Worm (Caenorhabditis elegans) whole organism, L1 larva: ENCODE data around the gene C25H3.17.

Source experiments
- C04F5.9 ChIP-seq: sonication (generic microtip); optimal IDR thresholded peaks from 2 replicates; lab custom pipeline; 2016; ENCODE audit warnings: missing genetic modification characterization, missing compliant biosample characterization
- C34B4.2 ChIP-seq: sonication (generic microtip); optimal IDR thresholded peaks from 2 replicates; lab custom pipeline; 2017; ENCODE audit warnings: mild to moderate bottlenecking, missing genetic modification characterization, missing compliant biosample characterization
- F16B12.6 ChIP-seq: fragments of 150-350 bp; optimal IDR thresholded peaks from 2 replicates; lab custom pipeline; 2014; ENCODE audit warnings: missing biosample characterization, missing genetic modification characterization
- alr-1 ChIP-seq: fragments of 200-800 bp; sonication (Bioruptor generic); optimal IDR thresholded peaks from 2 replicates; lab custom pipeline; 2018; ENCODE audit warnings: borderline replicate concordance, mild to moderate bottlenecking, missing genetic modification characterization, missing compliant biosample characterization
- blmp-1 ChIP-seq: fragments of 150-350 bp; optimal IDR thresholded peaks from 2 replicates; lab custom pipeline; 2014; ENCODE audit warnings: missing biosample characterization, missing genetic modification characterization
- ceh-8 ChIP-seq: fragments of 200-800 bp; sonication (Bioruptor generic); optimal IDR thresholded peaks from 2 replicates; lab custom pipeline; 2018; ENCODE audit warnings: mild to moderate bottlenecking, missing genetic modification characterization, moderate library complexity, missing compliant biosample characterization
- ceh-82 ChIP-seq, 3 experiments: fragments of 150-350 bp in 1 of 3; sonication (generic microtip) in 2 of 3; optimal IDR thresholded peaks; 2 replicates each; lab custom pipeline; 2014 to 2017; ENCODE audit warnings: missing biosample characterization in 3 of 3, missing genetic modification characterization in 3 of 3
- ceh-88 ChIP-seq: fragments of 200-800 bp; sonication (Bioruptor generic); IDR thresholded peaks from 2 replicates; pipeline ENCODE4 v1.3.6; 2022; ENCODE audit warnings: missing genetic modification characterization, missing compliant biosample characterization
- ceh-90 ChIP-seq: sonication (generic microtip); optimal IDR thresholded peaks from 2 replicates; lab custom pipeline; 2016; ENCODE audit warnings: missing genetic modification characterization, missing compliant biosample characterization
- ces-1 ChIP-seq: fragments of 150-350 bp; optimal IDR thresholded peaks from 2 replicates; lab custom pipeline; 2014; ENCODE audit warnings: missing biosample characterization, missing genetic modification reagents, missing genetic modification characterization
- dpl-1 ChIP-seq, 3 experiments: fragments of 150-350 bp in 2 of 3; sonication (generic microtip) in 1 of 3; optimal IDR thresholded peaks; 2 replicates each; lab custom pipeline; 2014 to 2017; ENCODE audit warnings: missing biosample characterization in 3 of 3, missing genetic modification characterization in 3 of 3, missing genetic modification reagents in 3 of 3
- dsc-1 ChIP-seq: sonication (generic microtip); optimal IDR thresholded peaks from 2 replicates; lab custom pipeline; 2016; ENCODE audit warnings: mild to moderate bottlenecking, missing genetic modification characterization, missing compliant biosample characterization
- efl-1 ChIP-seq, 4 experiments: fragments of 150-350 bp; optimal IDR thresholded peaks in 3 of 4; peaks in 1 of 4; 1 replicate in 1 of 4; 2 replicates in 3 of 4; lab custom pipeline; 2014; ENCODE audit warnings: missing biosample characterization in 2 of 4, missing genetic modification characterization in 2 of 4, missing genetic modification reagents in 2 of 4
- efl-3 ChIP-seq: fragments of 200-800 bp; sonication (Bioruptor generic); optimal IDR thresholded peaks from 2 replicates; lab custom pipeline; 2018; ENCODE audit warnings: mild to moderate bottlenecking, missing genetic modification characterization, missing compliant biosample characterization
- egl-13 ChIP-seq: sonication (generic microtip); optimal IDR thresholded peaks from 2 replicates; lab custom pipeline; 2016; ENCODE audit warnings: missing genotype, missing genetic modification reagents, missing genetic modification characterization, missing compliant biosample characterization
- egl-27 ChIP-seq, 2 experiments: fragments of 150-350 bp in 1 of 2; sonication (generic microtip); optimal IDR thresholded peaks; 3 replicates each; lab custom pipeline; 2017 to 2018; ENCODE audit warnings: missing biosample characterization in 2 of 2, missing genetic modification characterization in 2 of 2, missing genetic modification reagents in 2 of 2
- elt-2 ChIP-seq: sonication (generic microtip); optimal IDR thresholded peaks from 2 replicates; lab custom pipeline; 2016; ENCODE audit warnings: missing genetic modification characterization, mild to moderate bottlenecking, inconsistent platforms, missing compliant biosample characterization, missing genetic modification reagents
- ets-5 ChIP-seq: fragments of 200-800 bp; sonication (Bioruptor generic); IDR thresholded peaks from 2 replicates; pipeline ENCODE4 v1.3.6; 2022; ENCODE audit warnings: missing genetic modification characterization, missing compliant biosample characterization
- fkh-10 ChIP-seq: sonication (generic microtip); optimal IDR thresholded peaks from 2 replicates; lab custom pipeline; 2017; ENCODE audit warnings: missing biosample characterization, missing genetic modification reagents, missing genetic modification characterization
- fkh-4 ChIP-seq: sonication (generic microtip); optimal IDR thresholded peaks from 2 replicates; lab custom pipeline; 2016; ENCODE audit warnings: missing compliant biosample characterization, missing genetic modification characterization, borderline replicate concordance
- fos-1 ChIP-seq: fragments of 150-350 bp; optimal IDR thresholded peaks from 2 replicates; lab custom pipeline; 2014; ENCODE audit warnings: missing biosample characterization, missing genetic modification characterization
- grh-1 ChIP-seq: fragments of 200-800 bp; sonication (Bioruptor generic); IDR thresholded peaks from 2 replicates; pipeline ENCODE4 v1.3.6; 2022; ENCODE audit warnings: missing genetic modification reagents, missing genetic modification characterization, missing compliant biosample characterization
- irx-1 ChIP-seq: sonication (generic microtip); optimal IDR thresholded peaks from 2 replicates; lab custom pipeline; 2016; ENCODE audit warnings: missing genetic modification characterization, missing compliant biosample characterization
- isw-1 ChIP-seq: fragments of 200-800 bp; sonication (Bioruptor generic); IDR thresholded peaks from 2 replicates; pipeline ENCODE4 v1.3.6; 2022; ENCODE audit warnings: missing genetic modification characterization, missing compliant biosample characterization
- lin-13 ChIP-seq: fragments of 150-350 bp; optimal IDR thresholded peaks from 2 replicates; lab custom pipeline; 2014; ENCODE audit warnings: missing biosample characterization, missing genetic modification reagents, missing genetic modification characterization
- lin-15B ChIP-seq: fragments of 150-350 bp; sonication (generic microtip); optimal IDR thresholded peaks from 3 replicates; lab custom pipeline; 2014; ENCODE audit warnings: missing biosample characterization, missing genetic modification characterization
- lin-35 ChIP-seq, 2 experiments: fragments of 150-350 bp; optimal IDR thresholded peaks; 2 replicates each; lab custom pipeline; 2014; ENCODE audit warnings: missing biosample characterization in 2 of 2, missing genetic modification characterization in 2 of 2, missing genetic modification reagents in 2 of 2
- lin-39 ChIP-seq: fragments of 150-350 bp; optimal IDR thresholded peaks from 2 replicates; lab custom pipeline; 2014; ENCODE audit warnings: missing biosample characterization, missing genetic modification reagents, missing genetic modification characterization
- lir-3 ChIP-seq: sonication (generic microtip); optimal IDR thresholded peaks from 2 replicates; lab custom pipeline; 2016; ENCODE audit warnings: mild to moderate bottlenecking, missing genetic modification characterization, moderate library complexity, missing compliant biosample characterization; ENCODE audit not compliant: poor library complexity
- mep-1 ChIP-seq: fragments of 150-350 bp; optimal IDR thresholded peaks from 2 replicates; lab custom pipeline; 2014; ENCODE audit warnings: missing biosample characterization, missing genetic modification characterization
- nhr-11 ChIP-seq: fragments of 150-350 bp; optimal IDR thresholded peaks from 2 replicates; lab custom pipeline; 2014; ENCODE audit warnings: missing biosample characterization, missing genetic modification characterization
- nhr-19 ChIP-seq: fragments of 200-800 bp; sonication (Bioruptor generic); conservative IDR thresholded peaks from 2 replicates; pipeline ENCODE4 v1.3.6; 2022; ENCODE audit warnings: missing genetic modification characterization, missing compliant biosample characterization
- nhr-20 ChIP-seq: sonication (generic microtip); optimal IDR thresholded peaks from 2 replicates; lab custom pipeline; 2016; ENCODE audit warnings: mild to moderate bottlenecking, missing genetic modification characterization, missing compliant biosample characterization
- nhr-237 ChIP-seq: fragments of 150-350 bp; optimal IDR thresholded peaks from 2 replicates; lab custom pipeline; 2014; ENCODE audit warnings: missing biosample characterization, missing genetic modification characterization
- nhr-47 ChIP-seq: sonication (generic microtip); optimal IDR thresholded peaks from 2 replicates; lab custom pipeline; 2016; ENCODE audit warnings: mild to moderate bottlenecking, missing genetic modification characterization, moderate library complexity, missing compliant biosample characterization
- nhr-76 ChIP-seq: sonication (generic microtip); optimal IDR thresholded peaks from 2 replicates; lab custom pipeline; 2017; ENCODE audit warnings: missing biosample characterization, missing genetic modification characterization
- nhr-84 ChIP-seq: sonication (generic microtip); optimal IDR thresholded peaks from 2 replicates; lab custom pipeline; 2017; ENCODE audit warnings: missing biosample characterization, missing genetic modification characterization
- nhr-85 ChIP-seq: sonication (generic microtip); peaks from one replicate; lab custom pipeline; 2016; ENCODE audit warnings: missing genetic modification characterization, inconsistent platforms, missing compliant biosample characterization
- nhr-90 ChIP-seq: sonication (generic microtip); optimal IDR thresholded peaks from 2 replicates; lab custom pipeline; 2016; ENCODE audit warnings: mild to moderate bottlenecking, missing genetic modification characterization, missing compliant biosample characterization; ENCODE audit not compliant: poor library complexity
- pag-3 ChIP-seq: sonication (generic microtip); optimal IDR thresholded peaks from 2 replicates; lab custom pipeline; 2017; ENCODE audit warnings: missing genetic modification characterization, mild to moderate bottlenecking, missing compliant biosample characterization, antibody characterized with exemption, borderline replicate concordance; ENCODE audit not compliant: insufficient read depth
- skn-1 ChIP-seq: fragments of 150-350 bp; optimal IDR thresholded peaks from 2 replicates; lab custom pipeline; 2014; ENCODE audit warnings: missing biosample characterization, missing genetic modification characterization
- snpc-4 ChIP-seq: fragments of 150-350 bp; optimal IDR thresholded peaks from 2 replicates; lab custom pipeline; 2014; ENCODE audit warnings: missing biosample characterization, missing genetic modification characterization
- snu-23 ChIP-seq: sonication (generic microtip); optimal IDR thresholded peaks from 2 replicates; lab custom pipeline; 2016; ENCODE audit warnings: missing genetic modification characterization, missing compliant biosample characterization
- sup-37 ChIP-seq: fragments of 200-800 bp; sonication (Bioruptor generic); optimal IDR thresholded peaks from 2 replicates; lab custom pipeline; 2018; ENCODE audit warnings: mild to moderate bottlenecking, missing genetic modification characterization, missing compliant biosample characterization
- swsn-7 ChIP-seq: sonication (generic microtip); optimal IDR thresholded peaks from 2 replicates; lab custom pipeline; 2016; ENCODE audit warnings: missing genetic modification characterization, missing compliant biosample characterization
- tbx-2 ChIP-seq: sonication (generic microtip); optimal IDR thresholded peaks from 2 replicates; lab custom pipeline; 2016; ENCODE audit warnings: missing genetic modification characterization, missing compliant biosample characterization
- tlp-1 ChIP-seq: fragments of 150-350 bp; optimal IDR thresholded peaks from 2 replicates; lab custom pipeline; 2014; ENCODE audit warnings: missing biosample characterization, missing genetic modification characterization
- unc-130 ChIP-seq: fragments of 150-350 bp; optimal IDR thresholded peaks from 2 replicates; lab custom pipeline; 2017; ENCODE audit warnings: missing biosample characterization, missing genetic modification characterization, inconsistent platforms
- unc-98 ChIP-seq: fragments of 200-800 bp; sonication (Bioruptor generic); IDR thresholded peaks from 2 replicates; pipeline ENCODE4 v1.3.6; 2022; ENCODE audit warnings: missing genetic modification characterization, missing compliant biosample characterization
- vab-15 ChIP-seq: sonication (generic microtip); optimal IDR thresholded peaks from 2 replicates; lab custom pipeline; 2017; ENCODE audit warnings: missing genotype, mild to moderate bottlenecking, missing genetic modification characterization, missing compliant biosample characterization
- ztf-11 ChIP-seq, 2 experiments: sonication (generic microtip); optimal IDR thresholded peaks; 2 replicates each; lab custom pipeline; 2016 to 2017; ENCODE audit warnings: missing genetic modification characterization in 2 of 2, missing biosample characterization in 1 of 2, missing compliant biosample characterization in 1 of 2
- ztf-4 ChIP-seq: fragments of 150-350 bp; optimal IDR thresholded peaks from 2 replicates; lab custom pipeline; 2014; ENCODE audit warnings: missing biosample characterization, missing genetic modification characterization

Gene C25H3.17

ce11 chrII:5661735-5662177 lies 7.7 kb downstream of the C25H3.17 start (continued):
- TF ChIP-seq nhr-11 (tag; lab: Kevin White, UChicago) = peak; percentile 25
- peak; percentile 66 for TF ChIP-seq fkh-10 (GFP tag; lab: Kevin White, UChicago)
- TF ChIP-seq nhr-47 = peak; percentile 85
- TF ChIP-seq egl-27 (tag; optimal IDR thresholded peaks at IDR 0.05; lab: Kevin White, UChicago) = peak in 1 of 2 experiments; percentile 2
- no peak for TF ChIP-seq sup-37
- TF ChIP-seq C34B4.2 (tag; lab: Kevin White, UChicago) = no peak
- TF ChIP-seq vab-15 (tag; lab: Kevin White, UChicago) = no peak
- peak in 1 of 2 experiments; percentile 77 for TF ChIP-seq ztf-11 (tag; optimal IDR thresholded peaks at IDR 0.05; lab: Kevin White, UChicago)
- TF ChIP-seq skn-1 (tag; lab: Kevin White, UChicago) = peak; percentile 60
- TF ChIP-seq nhr-19 = peak; percentile 84
- peak; percentile 73 for TF ChIP-seq lin-13 (GFP tag; lab: Kevin White, UChicago)
- no peak for TF ChIP-seq unc-98
- TF ChIP-seq irx-1 = peak; percentile 23
- TF ChIP-seq efl-1 (optimal IDR thresholded peaks at IDR 0.05; lab: Kevin White, UChicago) = peak; percentile 74 to 76
- peak; percentile 54 to 93 for TF ChIP-seq efl-1 (GFP tag; optimal IDR thresholded peaks at IDR 0.05 in 1 of 2; lab: Kevin White, UChicago)
- TF ChIP-seq tbx-2 (tag; lab: Kevin White, UChicago) = peak; percentile 81
- TF ChIP-seq ces-1 = peak; percentile 67
- no peak for TF ChIP-seq alr-1 (tag; lab: Kevin White, UChicago)
- peak; percentile 47 for TF ChIP-seq blmp-1 (tag; lab: Kevin White, UChicago)
- no peak for TF ChIP-seq ets-5 (GFP tag; lab: Robert Waterston, UW)
- peak; percentile 21 for TF ChIP-seq ceh-8 (GFP tag; lab: Kevin White, UChicago)
- peak; percentile 66 for TF ChIP-seq nhr-84 (tag; lab: Kevin White, UChicago)
- peak; percentile 80 for TF ChIP-seq elt-2
- TF ChIP-seq nhr-237 (tag; lab: Kevin White, UChicago) = peak; percentile 47
- no peak for TF ChIP-seq pag-3 (tag; lab: Kevin White, UChicago)
- no peak for TF ChIP-seq ceh-90 (tag; lab: Kevin White, UChicago)
- no peak for TF ChIP-seq tlp-1 (tag; lab: Kevin White, UChicago)
- TF ChIP-seq swsn-7 (tag; lab: Kevin White, UChicago) = peak; percentile 92
- TF ChIP-seq ztf-4 = peak; percentile 98
- no peak for TF ChIP-seq lin-15B (tag; lab: Kevin White, UChicago)
- peak; percentile 78 for TF ChIP-seq egl-13
- TF ChIP-seq snpc-4 = peak; percentile 58
- peak; percentile 34 to 62 (median 48) for TF ChIP-seq dpl-1 (GFP tag; optimal IDR thresholded peaks at IDR 0.05; lab: Kevin White, UChicago)
- peak; percentile 85 for TF ChIP-seq ceh-88 (GFP tag; lab: Robert Waterston, UW)
- TF ChIP-seq grh-1 = peak; percentile 73
- TF ChIP-seq C04F5.9 (tag; lab: Kevin White, UChicago) = no peak
- TF ChIP-seq nhr-76 (tag; lab: Kevin White, UChicago) = peak; percentile 36
- peak; percentile 67 for TF ChIP-seq mep-1 (tag; lab: Kevin White, UChicago)
- peak; percentile 76 for TF ChIP-seq dsc-1 (tag; lab: Kevin White, UChicago)
- TF ChIP-seq fkh-4 (tag; lab: Kevin White, UChicago) = peak; percentile 26
- TF ChIP-seq unc-130 = peak; percentile 5
- TF ChIP-seq fos-1 (tag; lab: Kevin White, UChicago) = peak; percentile 84
- TF ChIP-seq lir-3 (tag; lab: Kevin White, UChicago) = peak; percentile 35
- peak; percentile 75 for TF ChIP-seq isw-1
- peak; percentile 31 for TF ChIP-seq F16B12.6 (tag; lab: Kevin White, UChicago)
- peak; percentile 87 for TF ChIP-seq nhr-20 (tag; lab: Kevin White, UChicago)
- TF ChIP-seq lin-39 (tag; lab: Kevin White, UChicago) = no peak
- TF ChIP-seq lin-35 (GFP tag; optimal IDR thresholded peaks at IDR 0.05; lab: Kevin White, UChicago) = peak; percentile 75 to 77
- no peak for TF ChIP-seq efl-3 (GFP tag; lab: Kevin White, UChicago)
- TF ChIP-seq ceh-82 (tag; optimal IDR thresholded peaks at IDR 0.05; lab: Kevin White, UChicago) = peak; percentile 76 to 92 (median 90)
- peak; percentile 82 for TF ChIP-seq nhr-90 (tag; lab: Kevin White, UChicago)
- TF ChIP-seq snu-23 = peak; percentile 88
- peak; percentile 88 for TF ChIP-seq nhr-85 (tag; lab: Kevin White, UChicago)
